Worm (Caenorhabditis elegans) whole organism, young adult: ENCODE measurements around the gene Y37D8A.8.
A peak's percentile ranks its signal among the peaks of the same experiment; 100 is the strongest.

ENCODE experiments used
- B0019.2 ChIP-seq: fragments of 200-800 bp; sonication (Bioruptor generic); conservative IDR thresholded peaks from 2 replicates; pipeline ENCODE4 v1.3.6; 2022; ENCODE audit warnings: missing genetic modification reagents, missing genetic modification characterization, missing compliant biosample characterization
- B0035.1 ChIP-seq: sonication (generic microtip); optimal IDR thresholded peaks from 2 replicates; lab custom pipeline; 2016; ENCODE audit warnings: missing genetic modification characterization, mild to moderate bottlenecking, missing compliant biosample characterization, missing genotype, missing genetic modification reagents
- B0261.1 ChIP-seq: sonication (generic microtip); optimal IDR thresholded peaks from 2 replicates; lab custom pipeline; 2016; ENCODE audit warnings: mild to moderate bottlenecking, missing genetic modification characterization, moderate library complexity, missing compliant biosample characterization
- C17E4.6 ChIP-seq: fragments of 200-800 bp; sonication (Bioruptor generic); IDR thresholded peaks from 2 replicates; pipeline ENCODE4 v1.3.6; 2022; ENCODE audit warnings: missing genetic modification reagents, missing genetic modification characterization, missing compliant biosample characterization
- D2030.7 ChIP-seq: fragments of 200-800 bp; sonication (Bioruptor generic); IDR thresholded peaks from 2 replicates; pipeline ENCODE4 v1.3.6; 2022; ENCODE audit warnings: missing genetic modification reagents, missing genetic modification characterization, missing compliant biosample characterization
- F10E7.11 ChIP-seq: sonication (generic microtip); optimal IDR thresholded peaks from 2 replicates; lab custom pipeline; 2017; ENCODE audit warnings: mild to moderate bottlenecking, missing genetic modification characterization, moderate library complexity, missing compliant biosample characterization
- F23B12.7 ChIP-seq: sonication (generic microtip); optimal IDR thresholded peaks from 2 replicates; lab custom pipeline; 2017; ENCODE audit warnings: missing genetic modification characterization, mild to moderate bottlenecking, missing compliant biosample characterization, antibody characterized with exemption, moderate library complexity; ENCODE audit not compliant: insufficient read depth
- F33H1.4 ChIP-seq: fragments of 200-800 bp; sonication (Bioruptor generic); IDR thresholded peaks from 2 replicates; pipeline ENCODE4 v1.3.6; 2022; ENCODE audit warnings: missing genetic modification reagents, missing genetic modification characterization, missing compliant biosample characterization
- F37B4.10 ChIP-seq: fragments of 200-800 bp; sonication (Bioruptor generic); IDR thresholded peaks from 2 replicates; pipeline ENCODE4 v1.3.6; 2022; ENCODE audit warnings: missing genetic modification characterization, missing compliant biosample characterization
- F39B2.1 ChIP-seq: fragments of 200-800 bp; sonication (Bioruptor generic); IDR thresholded peaks from 2 replicates; pipeline ENCODE4 v1.3.6; 2022; ENCODE audit warnings: missing genetic modification reagents, missing genetic modification characterization, missing compliant biosample characterization
- F55B11.4 ChIP-seq: sonication (generic microtip); optimal IDR thresholded peaks from 2 replicates; lab custom pipeline; 2016; ENCODE audit warnings: missing compliant biosample characterization, missing genetic modification characterization, borderline replicate concordance; ENCODE audit not compliant: insufficient read depth
- F57C9.4 ChIP-seq: sonication (generic microtip); optimal IDR thresholded peaks from 2 replicates; lab custom pipeline; 2017; ENCODE audit warnings: mild to moderate bottlenecking, missing genetic modification characterization, missing compliant biosample characterization
- Y67H2A.10 ChIP-seq: fragments of 200-800 bp; sonication (Bioruptor generic); conservative IDR thresholded peaks from 2 replicates; pipeline ENCODE4 v1.3.6; 2022; ENCODE audit warnings: missing genetic modification reagents, missing genetic modification characterization, missing compliant biosample characterization
- Y95B8A.8 ChIP-seq: fragments of 200-800 bp; sonication (Bioruptor generic); IDR thresholded peaks from 2 replicates; pipeline ENCODE4 v1.3.6; 2022; ENCODE audit warnings: missing genetic modification reagents, missing genetic modification characterization, missing compliant biosample characterization
- ZK185.1 ChIP-seq: sonication (generic microtip); optimal IDR thresholded peaks from 2 replicates; lab custom pipeline; 2016; ENCODE audit warnings: mild to moderate bottlenecking, missing genetic modification characterization, missing compliant biosample characterization; ENCODE audit not compliant: poor library complexity, severe bottlenecking
- akir-1 ChIP-seq: fragments of 200-800 bp; sonication (Bioruptor generic); optimal IDR thresholded peaks from 2 replicates; lab custom pipeline; 2018; ENCODE audit warnings: mild to moderate bottlenecking, missing genetic modification characterization, moderate library complexity, missing compliant biosample characterization
- attf-5 ChIP-seq: fragments of 200-800 bp; sonication (Bioruptor generic); optimal IDR thresholded peaks from 2 replicates; lab custom pipeline; 2018; ENCODE audit warnings: mild to moderate bottlenecking, missing genetic modification characterization, missing compliant biosample characterization
- attf-6 ChIP-seq: fragments of 200-800 bp; sonication (Bioruptor generic); IDR thresholded peaks from 2 replicates; pipeline ENCODE4 v1.3.6; 2022; ENCODE audit warnings: missing genetic modification reagents, missing genetic modification characterization, missing compliant biosample characterization
- ccch-3 ChIP-seq: fragments of 200-800 bp; sonication (Bioruptor generic); optimal IDR thresholded peaks from 2 replicates; lab custom pipeline; 2018; ENCODE audit warnings: mild to moderate bottlenecking, missing genetic modification characterization, missing compliant biosample characterization
- cebp-2 ChIP-seq: fragments of 200-800 bp; sonication (Bioruptor generic); IDR thresholded peaks from 2 replicates; pipeline ENCODE4 v1.3.6; 2022; ENCODE audit warnings: missing genetic modification characterization, missing compliant biosample characterization
- ceh-100 ChIP-seq: fragments of 200-800 bp; sonication (Bioruptor generic); IDR thresholded peaks from 2 replicates; pipeline ENCODE4 v1.3.6; 2022; ENCODE audit warnings: missing genetic modification reagents, missing genetic modification characterization, missing compliant biosample characterization
- ceh-40 ChIP-seq: fragments of 200-800 bp; sonication (Bioruptor generic); IDR thresholded peaks from 2 replicates; pipeline ENCODE4 v1.3.6; 2022; ENCODE audit warnings: missing genetic modification characterization, missing compliant biosample characterization
- ceh-58 ChIP-seq: fragments of 200-800 bp; sonication (Bioruptor generic); IDR thresholded peaks from 2 replicates; pipeline ENCODE4 v1.3.6; 2022; ENCODE audit warnings: missing genetic modification characterization, missing compliant biosample characterization
- dox-1 ChIP-seq: fragments of 200-800 bp; sonication (Bioruptor generic); IDR thresholded peaks from 2 replicates; pipeline ENCODE4 v1.3.6; 2022; ENCODE audit warnings: missing genetic modification reagents, missing genetic modification characterization, missing compliant biosample characterization
- efl-1 ChIP-seq: fragments of 150-350 bp; optimal IDR thresholded peaks from 2 replicates; lab custom pipeline; 2014; ENCODE audit warnings: missing biosample characterization, missing genetic modification reagents, missing genetic modification characterization
- egl-18 ChIP-seq: fragments of 200-800 bp; sonication (Bioruptor generic); IDR thresholded peaks from 2 replicates; pipeline ENCODE4 v1.3.6; 2022; ENCODE audit warnings: missing genetic modification reagents, missing genetic modification characterization, missing compliant biosample characterization
- egl-44 ChIP-seq: fragments of 200-800 bp; sonication (Bioruptor generic); IDR thresholded peaks from 2 replicates; pipeline ENCODE4 v1.3.6; 2022; ENCODE audit warnings: missing genetic modification reagents, missing genetic modification characterization, missing compliant biosample characterization
- him-1 ChIP-seq: sonication (generic microtip); optimal IDR thresholded peaks from 2 replicates; lab custom pipeline; 2016; ENCODE audit warnings: missing genotype, missing genetic modification reagents, missing genetic modification characterization, missing compliant biosample characterization
- hrde-1 ChIP-seq: sonication (generic microtip); optimal IDR thresholded peaks from 2 replicates; lab custom pipeline; 2016; ENCODE audit warnings: missing genetic modification characterization, mild to moderate bottlenecking, missing compliant biosample characterization, moderate library complexity, missing genotype, missing genetic modification reagents, borderline replicate concordance
- lin-40 ChIP-seq: sonication (generic microtip); optimal IDR thresholded peaks from 2 replicates; lab custom pipeline; 2016; ENCODE audit warnings: missing genetic modification characterization, mild to moderate bottlenecking, missing compliant biosample characterization, missing genotype, missing genetic modification reagents
- lir-1 ChIP-seq: fragments of 200-800 bp; sonication (Bioruptor generic); conservative IDR thresholded peaks from 2 replicates; pipeline ENCODE4 v1.3.6; 2022; ENCODE audit warnings: missing genetic modification reagents, missing genetic modification characterization, missing compliant biosample characterization
- lsy-27 ChIP-seq: sonication (generic microtip); optimal IDR thresholded peaks from 2 replicates; lab custom pipeline; 2017; ENCODE audit warnings: missing genetic modification characterization, mild to moderate bottlenecking, missing compliant biosample characterization, antibody characterized with exemption, missing genotype, borderline replicate concordance; ENCODE audit not compliant: insufficient read depth
- madf-10 ChIP-seq: sonication (generic microtip); optimal IDR thresholded peaks from 2 replicates; lab custom pipeline; 2016; ENCODE audit warnings: mild to moderate bottlenecking, missing genetic modification characterization, missing compliant biosample characterization
- mes-4 ChIP-seq: sonication (generic microtip); optimal IDR thresholded peaks from 2 replicates; lab custom pipeline; 2016; ENCODE audit warnings: missing genotype, missing genetic modification characterization, missing compliant biosample characterization
- mxl-1 ChIP-seq: sonication (generic microtip); optimal IDR thresholded peaks from 2 replicates; lab custom pipeline; 2016; ENCODE audit warnings: missing genetic modification characterization, missing compliant biosample characterization
- nhr-90 ChIP-seq: sonication (generic microtip); optimal IDR thresholded peaks from 2 replicates; lab custom pipeline; 2016; ENCODE audit warnings: missing genotype, mild to moderate bottlenecking, missing genetic modification characterization, missing compliant biosample characterization
- rcor-1 ChIP-seq: fragments of 200-800 bp; sonication (Bioruptor generic); IDR thresholded peaks from 2 replicates; pipeline ENCODE4 v1.3.6; 2022; ENCODE audit warnings: missing genetic modification reagents, missing genetic modification characterization, missing compliant biosample characterization
- rec-8 ChIP-seq, 2 experiments: sonication (generic microtip); optimal IDR thresholded peaks; 2 replicates each; lab custom pipeline; 2016; ENCODE audit warnings: mild to moderate bottlenecking in 2 of 2, missing genetic modification characterization in 2 of 2, missing genetic modification reagents in 2 of 2, missing genotype in 2 of 2, missing biosample characterization in 1 of 2, missing compliant biosample characterization in 1 of 2, moderate library complexity in 1 of 2
- snpc-1.1 ChIP-seq: sonication (generic microtip); optimal IDR thresholded peaks from 2 replicates; lab custom pipeline; 2017; ENCODE audit warnings: missing genetic modification characterization, mild to moderate bottlenecking, missing compliant biosample characterization, antibody characterized with exemption, moderate library complexity, missing genotype, missing genetic modification reagents; ENCODE audit not compliant: insufficient read depth
- snpc-1.3 ChIP-seq: sonication (generic microtip); optimal IDR thresholded peaks from 2 replicates; lab custom pipeline; 2017; ENCODE audit warnings: missing genetic modification characterization, mild to moderate bottlenecking, missing compliant biosample characterization, antibody characterized with exemption, moderate library complexity, missing genotype, missing genetic modification reagents; ENCODE audit not compliant: insufficient read depth
- snpc-3.4 ChIP-seq: sonication (generic microtip); optimal IDR thresholded peaks from 2 replicates; lab custom pipeline; 2017; ENCODE audit warnings: missing genetic modification characterization, mild to moderate bottlenecking, missing compliant biosample characterization, antibody characterized with exemption, moderate library complexity, missing genotype, missing genetic modification reagents
- tbx-9 ChIP-seq: sonication (generic microtip); optimal IDR thresholded peaks from 2 replicates; lab custom pipeline; 2016; ENCODE audit warnings: borderline replicate concordance, missing genetic modification characterization, inconsistent platforms, missing compliant biosample characterization
- unc-130 ChIP-seq: sonication (generic microtip); optimal IDR thresholded peaks from 2 replicates; lab custom pipeline; 2016; ENCODE audit warnings: missing genetic modification reagents, missing genetic modification characterization, missing compliant biosample characterization
- zfh-2 ChIP-seq: fragments of 200-800 bp; sonication (Bioruptor generic); conservative IDR thresholded peaks from 2 replicates; pipeline ENCODE4 v1.3.6; 2022; ENCODE audit warnings: missing genetic modification reagents, missing genetic modification characterization, missing compliant biosample characterization
- ztf-26 ChIP-seq: sonication (generic microtip); optimal IDR thresholded peaks from 2 replicates; lab custom pipeline; 2017; ENCODE audit warnings: missing genetic modification characterization, missing compliant biosample characterization
- ztf-3 ChIP-seq: fragments of 200-800 bp; sonication (Bioruptor generic); optimal IDR thresholded peaks from 2 replicates; lab custom pipeline; 2018; ENCODE audit warnings: mild to moderate bottlenecking, missing genetic modification characterization, missing compliant biosample characterization
- ztf-6 ChIP-seq: fragments of 200-800 bp; sonication (Bioruptor generic); IDR thresholded peaks from 2 replicates; pipeline ENCODE4 v1.3.6; 2022; ENCODE audit warnings: missing genetic modification reagents, missing genetic modification characterization, missing compliant biosample characterization

The Y37D8A.8 gene

DNA sequence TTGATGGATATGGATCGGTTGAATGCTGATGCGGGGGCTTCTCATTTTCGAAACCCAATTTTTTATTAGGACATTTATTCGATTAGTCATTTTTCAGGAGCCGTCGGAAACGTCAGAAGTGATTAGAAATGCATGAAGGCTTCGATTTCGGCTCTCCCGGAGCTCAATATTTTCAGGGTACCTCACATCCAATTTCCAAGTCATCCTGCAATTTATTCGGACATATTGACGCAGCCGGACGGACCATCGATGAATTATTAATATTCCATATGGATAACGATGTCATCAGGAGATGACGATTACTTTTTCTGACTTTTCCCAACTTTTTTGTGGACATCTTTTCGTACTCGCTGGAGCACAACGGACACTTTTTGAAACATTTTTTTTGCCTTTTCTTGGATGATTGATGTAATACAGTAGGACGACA is 41.9 kb downstream of the Y37D8A.8 start:
- TF ChIP-seq F10E7.11 (tag; lab: Kevin White, UChicago) (no peak), efl-1 (GFP tag; lab: Kevin White, UChicago) (no peak), B0035.1 (tag; lab: Kevin White, UChicago) (peak; percentile 75), hrde-1 (tag; lab: Kevin White, UChicago) (peak; percentile 79), F39B2.1 (GFP tag; lab: Robert Waterston, UW) (peak; percentile 64; the same call in 1 of the 2 replicates), lir-1 (no peak), Y95B8A.8 (GFP tag; lab: Robert Waterston, UW) (peak; percentile 79), ceh-100 (GFP tag; lab: Robert Waterston, UW) (no peak), tbx-9 (tag; lab: Kevin White, UChicago) (no peak), snpc-3.4 (tag; lab: Kevin White, UChicago) (no peak), ztf-6 (GFP tag; lab: Robert Waterston, UW) (no peak), F55B11.4 (tag; lab: Kevin White, UChicago) (no peak), rec-8 (tag; optimal IDR thresholded peaks at IDR 0.05; lab: Kevin White, UChicago) (no peak), ceh-40 (GFP tag; lab: Robert Waterston, UW) (no peak), F23B12.7 (tag; lab: Kevin White, UChicago) (no peak), lin-40 (peak; percentile 71), nhr-90 (tag; lab: Kevin White, UChicago) (peak; percentile 55), ceh-58 (GFP tag; lab: Robert Waterston, UW) (no peak), F57C9.4 (tag; lab: Kevin White, UChicago) (no peak), ccch-3 (no peak), attf-5 (GFP tag; lab: Kevin White, UChicago) (peak; percentile 7), C17E4.6 (GFP tag; lab: Robert Waterston, UW) (no peak), egl-18 (GFP tag; lab: Robert Waterston, UW) (0 out of 2 replicates have a peak, but pooled peaks have one; percentile 51), F33H1.4 (GFP tag; lab: Robert Waterston, UW) (0 out of 2 replicates have a peak, but pooled peaks have one; percentile 18), ztf-3 (no peak), egl-44 (GFP tag; lab: Robert Waterston, UW) (no peak), dox-1 (GFP tag; lab: Robert Waterston, UW) (peak; percentile 37; the same call in 1 of the 2 replicates), him-1 (tag; lab: Kevin White, UChicago) (no peak), unc-130 (GFP tag; lab: Kevin White, UChicago) (no peak), madf-10 (tag; lab: Kevin White, UChicago) (peak; percentile 19), mes-4 (tag; lab: Kevin White, UChicago) (no peak), zfh-2 (no peak), rcor-1 (GFP tag; lab: Robert Waterston, UW) (no peak; the same call in 1 of the 2 replicates), B0261.1 (no peak), Y67H2A.10 (no peak), lsy-27 (tag; lab: Kevin White, UChicago) (no peak), snpc-1.3 (tag; lab: Kevin White, UChicago) (no peak), ZK185.1 (tag; lab: Kevin White, UChicago) (no peak), D2030.7 (no peak), snpc-1.1 (tag; lab: Kevin White, UChicago) (no peak), ztf-26 (tag; lab: Kevin White, UChicago) (peak; percentile 53), mxl-1 (tag; lab: Kevin White, UChicago) (no peak), attf-6 (peak; percentile 56), cebp-2 (GFP tag; lab: Robert Waterston, UW) (peak; percentile 86; the same call in 1 of the 2 replicates), akir-1 (GFP tag; lab: Kevin White, UChicago) (no peak), B0019.2 (GFP tag; lab: Robert Waterston, UW) (no peak), F37B4.10 (GFP tag; lab: Robert Waterston, UW) (no peak)
